Fruit fly (Drosophila melanogaster): ENCODE measurements around the gene cno.

Gene cno

DNA sequence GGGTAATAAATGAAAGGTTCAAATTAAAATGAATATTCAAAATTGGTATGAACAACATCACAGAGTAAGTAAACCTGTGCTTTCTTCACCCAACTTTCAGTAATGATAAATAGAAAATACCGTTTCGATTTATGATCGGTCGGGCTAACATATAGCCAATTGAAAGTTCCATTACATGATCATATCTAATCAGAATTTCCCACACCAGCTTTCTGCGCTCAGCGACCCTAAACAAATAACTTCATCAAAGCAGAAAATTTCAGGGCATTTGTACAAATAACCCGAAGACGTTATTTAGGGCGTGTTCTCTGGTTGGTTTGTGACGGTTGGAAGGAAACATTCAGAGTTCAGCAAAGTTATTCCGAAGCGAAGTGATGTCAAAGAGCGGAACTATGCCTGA lies 13.5 kb downstream of the cno start:
- TF ChIP-seq Myc (optimal IDR thresholded peaks at IDR 0.05) (no peak), insv (optimal IDR thresholded peaks at IDR 0.05) (no peak)

DNA sequence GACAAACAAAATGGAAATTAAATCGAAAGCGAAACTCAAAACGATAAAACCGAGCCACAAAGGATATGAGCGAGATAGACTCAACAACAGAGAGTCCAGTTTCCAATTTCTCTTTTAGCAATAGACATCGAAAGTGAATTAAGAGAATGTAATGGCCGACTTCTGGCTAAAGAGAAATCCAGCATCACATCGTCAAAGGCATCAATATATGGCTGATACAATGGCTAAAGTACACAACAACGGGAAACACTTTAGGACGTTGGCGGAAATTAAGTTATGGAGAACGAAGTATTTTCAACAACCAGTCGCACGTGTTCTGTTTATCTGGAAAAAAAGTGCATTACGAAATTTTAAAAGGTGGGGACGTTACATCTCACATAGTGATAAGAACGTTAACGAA lies 17.7 kb downstream of the cno start:
- TF ChIP-seq Sin3A (optimal IDR thresholded peaks at IDR 0.05) = no peak
- TF ChIP-seq Myc (optimal IDR thresholded peaks at IDR 0.05) = no peak
- TF ChIP-seq insv (optimal IDR thresholded peaks at IDR 0.05) = no peak
- TF ChIP-seq h (optimal IDR thresholded peaks at IDR 0.05) = no peak
- no peak for TF ChIP-seq psq (optimal IDR thresholded peaks at IDR 0.05)
- TF ChIP-seq ttk (optimal IDR thresholded peaks at IDR 0.05) = no peak

DNA sequence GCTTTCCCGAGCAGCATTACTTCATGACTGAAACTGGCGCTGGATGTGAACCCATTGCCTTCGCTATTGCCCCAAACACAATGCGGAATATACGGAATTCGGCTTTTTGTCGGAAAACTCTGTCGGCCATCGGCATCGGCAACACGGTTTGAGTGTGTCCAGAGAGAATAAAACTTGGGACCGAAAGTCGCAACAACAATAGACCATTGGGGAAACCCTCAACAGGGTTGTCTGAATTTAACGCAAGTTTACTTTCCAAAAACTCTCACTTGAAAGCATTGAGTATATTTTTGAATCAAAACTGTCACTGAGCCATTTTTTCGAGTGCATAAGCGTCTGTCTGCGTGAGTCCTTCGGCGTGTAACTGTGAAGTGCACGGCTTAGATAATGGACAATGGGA lies 19.0 kb downstream of the cno start:
- no peak for TF ChIP-seq Sin3A (optimal IDR thresholded peaks at IDR 0.05)
- no peak for TF ChIP-seq ttk (optimal IDR thresholded peaks at IDR 0.05)
- TF ChIP-seq psq (optimal IDR thresholded peaks at IDR 0.05) = no peak

DNA sequence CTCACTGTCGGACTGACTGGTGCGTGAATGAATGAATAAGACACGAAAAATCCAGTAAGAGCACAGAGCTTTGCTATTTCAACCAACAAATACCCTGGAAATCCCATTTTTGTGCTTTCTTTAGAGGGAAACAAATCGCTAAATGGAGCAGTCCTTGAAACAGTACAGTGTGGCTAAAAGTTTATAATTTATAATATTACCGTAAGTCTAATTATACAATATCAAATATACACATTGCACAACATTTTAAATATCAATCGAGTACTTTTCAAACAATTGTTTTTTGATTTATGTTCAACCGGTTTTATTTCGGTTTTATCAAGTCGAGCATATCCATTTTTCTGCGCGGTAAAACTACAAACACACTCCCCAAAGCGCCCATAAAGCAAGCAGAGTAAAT lies 24.0 kb downstream of the cno start:
- TF ChIP-seq Myc (optimal IDR thresholded peaks at IDR 0.05) = no peak
- no peak for TF ChIP-seq insv (optimal IDR thresholded peaks at IDR 0.05)
- TF ChIP-seq ttk (optimal IDR thresholded peaks at IDR 0.05) = no peak
- no peak for TF ChIP-seq psq (optimal IDR thresholded peaks at IDR 0.05)
- no peak for TF ChIP-seq Sin3A (optimal IDR thresholded peaks at IDR 0.05)
- TF ChIP-seq h (optimal IDR thresholded peaks at IDR 0.05) = no peak

DNA sequence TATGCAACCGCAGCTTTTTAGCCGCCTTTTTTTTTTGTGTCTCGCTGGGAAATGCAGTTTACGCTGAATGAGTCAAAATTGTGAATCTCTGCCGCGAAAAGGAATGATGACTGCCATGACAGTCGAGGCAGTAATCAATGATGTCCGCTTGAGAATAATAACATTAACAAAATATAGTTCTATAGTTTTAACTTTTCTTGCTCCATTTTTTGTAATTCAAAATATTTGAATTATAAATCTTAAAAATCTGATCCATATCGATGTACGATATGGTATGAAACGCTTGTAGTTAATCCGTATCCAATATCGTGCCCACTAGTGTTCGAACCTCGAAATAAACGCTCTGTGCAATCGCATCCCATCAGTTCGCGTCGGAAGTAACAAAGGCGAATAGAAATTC lies 29.4 kb downstream of the cno start:
- no peak for TF ChIP-seq psq (optimal IDR thresholded peaks at IDR 0.05)
- no peak for TF ChIP-seq insv (optimal IDR thresholded peaks at IDR 0.05)
- TF ChIP-seq h (optimal IDR thresholded peaks at IDR 0.05) = no peak

DNA sequence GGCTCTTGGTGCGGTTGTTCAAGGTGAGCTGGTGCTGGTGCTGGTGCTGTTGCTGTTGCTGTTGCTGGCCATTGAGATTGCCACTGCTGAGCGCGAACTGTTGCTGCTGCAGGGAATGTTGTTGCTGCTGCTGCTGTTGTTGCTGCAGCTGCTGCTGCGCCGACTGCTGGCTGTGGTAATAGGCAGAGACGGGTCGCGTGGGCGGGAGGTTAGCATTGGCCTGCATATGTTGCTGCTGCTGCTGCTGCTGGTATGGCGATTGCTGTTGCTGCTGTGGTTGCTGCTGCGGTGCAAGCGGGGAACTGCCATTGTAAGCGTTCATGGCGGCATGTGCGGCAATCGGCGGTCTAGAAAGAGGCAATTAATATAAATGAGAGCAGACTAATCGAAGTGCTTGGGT lies 41.3 kb downstream of the cno start:
- TF ChIP-seq Myc (optimal IDR thresholded peaks at IDR 0.05) (no peak), Sin3A (optimal IDR thresholded peaks at IDR 0.05) (no peak), psq (optimal IDR thresholded peaks at IDR 0.05) (no peak), h (optimal IDR thresholded peaks at IDR 0.05) (no peak), ttk (optimal IDR thresholded peaks at IDR 0.05) (no peak), insv (optimal IDR thresholded peaks at IDR 0.05) (no peak)

DNA sequence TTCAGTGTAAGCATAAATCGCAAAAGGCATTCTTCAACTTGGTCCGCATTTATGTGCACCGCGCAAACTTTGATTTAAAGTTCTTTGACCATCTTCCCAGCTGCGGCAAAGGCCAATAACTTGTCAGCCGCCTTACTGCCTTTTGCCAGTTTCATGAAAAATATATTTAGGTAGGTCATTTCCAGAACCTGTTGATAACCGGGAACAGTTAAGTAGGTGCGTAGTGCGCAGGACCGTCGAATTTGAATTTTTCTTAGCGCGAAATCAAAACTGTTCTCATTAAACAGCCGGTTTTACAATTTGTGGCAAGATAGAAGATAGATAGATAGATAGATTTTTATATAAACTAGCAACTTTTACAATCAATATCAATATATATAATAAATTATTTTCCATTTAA lies 45.3 kb downstream of the cno start:
- TF ChIP-seq ttk (optimal IDR thresholded peaks at IDR 0.05) = no peak
- no peak for TF ChIP-seq h (optimal IDR thresholded peaks at IDR 0.05)
- TF ChIP-seq insv (optimal IDR thresholded peaks at IDR 0.05) = no peak
- TF ChIP-seq Sin3A (optimal IDR thresholded peaks at IDR 0.05) = no peak
- no peak for TF ChIP-seq Myc (optimal IDR thresholded peaks at IDR 0.05)
- no peak for TF ChIP-seq psq (optimal IDR thresholded peaks at IDR 0.05)

DNA sequence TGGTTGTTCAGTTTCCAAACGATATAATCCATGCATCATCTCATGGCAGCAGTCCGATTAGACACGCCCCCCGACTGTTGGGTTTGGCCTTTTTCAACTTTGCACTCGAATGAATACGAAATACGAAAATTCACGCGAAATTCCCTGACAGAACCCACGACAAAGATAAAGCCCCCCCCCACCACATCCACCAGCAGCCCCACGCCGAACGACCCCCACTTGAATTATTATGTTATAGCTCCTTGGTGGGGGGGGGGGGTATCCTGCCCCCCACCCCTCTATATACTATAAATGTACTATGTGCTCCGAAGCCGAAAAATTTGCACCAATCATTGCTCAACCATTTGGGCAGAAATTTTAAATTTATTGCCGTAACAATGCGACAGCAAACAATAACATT lies 55.0 kb downstream of the cno start:
- TF ChIP-seq psq (optimal IDR thresholded peaks at IDR 0.05) (no peak), h (optimal IDR thresholded peaks at IDR 0.05) (no peak), ttk (optimal IDR thresholded peaks at IDR 0.05) (no peak), insv (optimal IDR thresholded peaks at IDR 0.05) (no peak), Myc (optimal IDR thresholded peaks at IDR 0.05) (no peak), Sin3A (optimal IDR thresholded peaks at IDR 0.05) (no peak)

DNA sequence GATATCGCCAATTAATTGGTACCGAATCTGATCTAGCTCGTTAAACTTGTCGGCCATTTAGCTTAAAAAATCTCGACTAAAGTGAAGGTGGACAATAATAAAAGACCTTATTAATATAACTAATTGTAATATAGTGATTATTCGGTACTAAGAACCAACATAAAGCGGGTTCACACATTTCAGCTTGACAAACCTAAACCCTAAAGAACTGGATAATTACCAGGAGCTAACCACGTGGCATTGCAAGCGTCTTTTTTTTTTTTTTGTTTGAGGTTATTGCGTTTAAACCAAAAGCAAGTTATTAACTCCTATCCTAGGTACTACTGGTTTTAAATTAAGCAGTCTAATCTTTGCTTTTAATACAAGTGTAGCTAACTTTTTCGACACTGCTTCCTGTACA lies 57.9 kb downstream of the cno start, which contains the start of gene CG12590:
TSS of gene CG12590 (plus strand) at position 301 of the 400 bp plus-strand sequence.
- TF ChIP-seq h (optimal IDR thresholded peaks at IDR 0.05) (no peak), Myc (optimal IDR thresholded peaks at IDR 0.05) (no peak)

DNA sequence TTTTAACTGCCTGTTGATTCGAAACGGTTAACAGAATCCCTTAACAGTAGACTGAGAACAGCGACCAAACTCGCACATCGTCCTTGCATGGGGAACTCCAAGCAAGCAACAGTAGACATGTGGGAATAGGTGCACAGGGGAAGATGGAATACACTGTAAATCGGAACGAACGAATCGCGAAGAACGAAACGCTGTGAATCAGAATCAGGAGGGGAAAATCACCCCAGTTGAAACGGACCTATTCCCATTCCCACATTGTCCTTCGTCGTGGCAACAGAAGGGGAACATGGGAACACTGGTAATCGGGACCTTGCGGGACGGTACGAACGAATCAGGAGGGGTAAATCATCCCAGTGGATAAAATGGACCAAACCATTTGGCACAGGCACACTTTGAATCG lies 66.7 kb downstream of the cno start, which contains the start of gene dpr16:
TSS of gene dpr16 (plus strand) at position 386 of the 400 bp plus-strand sequence.
- no peak for TF ChIP-seq Myc (optimal IDR thresholded peaks at IDR 0.05)
- no peak for TF ChIP-seq psq (optimal IDR thresholded peaks at IDR 0.05)
- no peak for TF ChIP-seq Sin3A (optimal IDR thresholded peaks at IDR 0.05)
- TF ChIP-seq ttk (optimal IDR thresholded peaks at IDR 0.05) = no peak
- no peak for TF ChIP-seq insv (optimal IDR thresholded peaks at IDR 0.05)
- no peak for TF ChIP-seq h (optimal IDR thresholded peaks at IDR 0.05)

DNA sequence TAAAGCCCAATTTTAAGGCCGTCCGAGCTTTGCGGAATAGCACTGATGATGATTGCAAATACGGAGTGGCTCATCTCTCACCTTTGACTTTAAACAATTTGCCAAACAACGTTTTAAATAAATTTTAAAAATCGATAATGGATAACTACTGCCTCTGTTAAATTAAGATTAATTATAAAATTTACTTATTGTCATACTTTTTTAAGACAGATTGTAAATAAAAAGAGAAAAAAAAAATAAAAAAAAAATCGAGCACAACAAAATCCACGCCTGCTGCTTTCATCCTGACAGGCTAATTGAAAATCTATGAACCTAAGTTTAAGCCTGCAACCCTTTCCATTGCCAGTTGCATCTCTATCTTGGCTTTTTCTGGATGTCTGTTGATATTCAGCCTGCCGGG lies 78.4 kb downstream of the cno start, which contains the start of gene CG12589:
TSS of gene CG12589 (minus strand) at position 101 of the 400 bp plus-strand sequence.
- no peak for TF ChIP-seq ttk (optimal IDR thresholded peaks at IDR 0.05)
- no peak for TF ChIP-seq psq (optimal IDR thresholded peaks at IDR 0.05)
- TF ChIP-seq Sin3A (optimal IDR thresholded peaks at IDR 0.05) = no peak
- no peak for TF ChIP-seq h (optimal IDR thresholded peaks at IDR 0.05)
- TF ChIP-seq insv (optimal IDR thresholded peaks at IDR 0.05) = no peak
- no peak for TF ChIP-seq Myc (optimal IDR thresholded peaks at IDR 0.05)

DNA sequence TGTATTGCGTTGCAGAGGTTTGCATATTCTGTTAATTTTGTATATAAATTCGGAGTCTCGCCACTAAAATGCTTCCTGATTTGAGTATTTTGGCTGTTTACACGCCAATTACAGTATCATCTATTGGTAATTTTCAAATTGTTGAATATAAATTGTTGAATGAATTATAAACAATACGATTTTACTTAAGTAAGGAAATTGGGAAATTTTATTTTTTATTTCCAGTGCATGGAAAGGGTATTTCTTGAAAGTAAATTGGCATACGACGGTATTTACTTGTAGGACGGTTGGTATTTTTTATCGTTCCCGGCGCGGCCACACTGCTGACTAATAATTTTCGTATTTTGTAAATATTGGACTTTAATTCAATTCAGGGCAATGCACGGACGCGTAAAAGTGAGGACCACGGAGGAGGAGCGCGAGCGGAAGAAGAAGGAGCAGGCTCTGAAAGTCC lies 89.4 kb downstream of the cno start, which contains the start of gene RabGGTa:
TSS of gene RabGGTa (plus strand) at position 298 of the 454 bp plus-strand sequence.
- TF ChIP-seq Myc (optimal IDR thresholded peaks at IDR 0.05) = no peak
- no peak for TF ChIP-seq Sin3A (optimal IDR thresholded peaks at IDR 0.05)
- TF ChIP-seq insv (optimal IDR thresholded peaks at IDR 0.05) = no peak
- TF ChIP-seq h (optimal IDR thresholded peaks at IDR 0.05) = no peak
- no peak for TF ChIP-seq psq (optimal IDR thresholded peaks at IDR 0.05)
- TF ChIP-seq ttk (optimal IDR thresholded peaks at IDR 0.05) = no peak

DNA sequence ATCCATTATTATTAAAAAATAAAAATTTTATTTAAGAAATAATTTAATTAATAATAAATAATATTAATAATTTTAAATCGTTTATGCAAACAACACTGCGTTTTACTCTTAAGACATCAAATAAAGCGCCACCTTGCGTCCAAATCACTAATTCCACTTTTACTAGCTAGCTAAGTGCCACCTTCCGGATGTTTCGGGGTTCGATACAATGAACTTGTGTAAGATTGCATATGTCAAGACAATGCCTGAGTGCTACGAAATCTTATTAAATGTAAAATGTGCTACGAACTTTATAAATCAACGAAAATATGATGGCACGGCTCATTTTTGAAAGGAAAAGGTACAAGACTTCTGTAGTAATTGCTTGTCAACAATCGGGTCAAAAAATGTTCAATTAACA lies 90.4 kb downstream of the cno start:
- TF ChIP-seq h (optimal IDR thresholded peaks at IDR 0.05) (no peak), insv (optimal IDR thresholded peaks at IDR 0.05) (no peak), psq (optimal IDR thresholded peaks at IDR 0.05) (no peak), Myc (optimal IDR thresholded peaks at IDR 0.05) (no peak), Sin3A (optimal IDR thresholded peaks at IDR 0.05) (no peak), ttk (optimal IDR thresholded peaks at IDR 0.05) (no peak)

DNA sequence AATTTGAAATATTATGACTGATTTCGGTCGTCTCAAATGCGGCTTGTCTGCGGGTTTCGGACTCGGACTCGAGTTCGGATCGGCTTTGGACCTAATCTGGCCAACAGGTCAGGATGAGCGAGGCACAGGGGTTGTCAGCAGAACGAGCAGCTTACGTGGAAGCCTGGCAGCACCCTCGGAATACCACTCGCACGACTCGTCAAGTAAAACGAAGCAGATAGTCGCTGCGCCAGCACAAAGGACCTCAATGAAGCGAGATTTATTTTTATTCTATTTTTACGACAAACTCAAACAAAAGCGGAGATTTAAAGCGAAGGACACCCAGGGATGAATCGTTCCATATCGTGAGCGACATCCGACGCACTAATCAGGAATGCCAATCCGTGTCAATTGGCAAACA lies 91.4 kb downstream of the cno start:
- no peak for TF ChIP-seq psq (optimal IDR thresholded peaks at IDR 0.05)
- TF ChIP-seq Myc (optimal IDR thresholded peaks at IDR 0.05) = no peak
- no peak for TF ChIP-seq h (optimal IDR thresholded peaks at IDR 0.05)
- no peak for TF ChIP-seq insv (optimal IDR thresholded peaks at IDR 0.05)
- TF ChIP-seq Sin3A (optimal IDR thresholded peaks at IDR 0.05) = no peak
- no peak for TF ChIP-seq ttk (optimal IDR thresholded peaks at IDR 0.05)
